Worm (Caenorhabditis elegans) whole organism, L4 larva: ENCODE measurements around the gene W06D11.5.
A peak's percentile ranks its signal among the peaks of the same experiment; 100 is the strongest.

Source experiments
- F26F4.8 ChIP-seq: fragments of 200-800 bp; sonication (Bioruptor generic); conservative IDR thresholded peaks from 2 replicates; pipeline ENCODE4 v1.3.6; 2022; ENCODE audit warnings: missing genetic modification characterization, missing compliant biosample characterization
- F44E2.7 ChIP-seq: fragments of 200-800 bp; sonication (Bioruptor generic); IDR thresholded peaks from 2 replicates; pipeline ENCODE4 v2.1.2; 2022; ENCODE audit warnings: missing genetic modification characterization, missing compliant biosample characterization
- R02D3.7 ChIP-seq: fragments of 150-350 bp; sonication (generic microtip); optimal IDR thresholded peaks from 3 replicates; lab custom pipeline; 2014; ENCODE audit warnings: missing biosample characterization, missing genetic modification characterization
- T26A8.4 ChIP-seq: fragments of 200-800 bp; sonication (Bioruptor generic); IDR thresholded peaks from 2 replicates; pipeline ENCODE4 v1.3.6; 2022; ENCODE audit warnings: missing genetic modification characterization, missing compliant biosample characterization
- Y5F2A.4 ChIP-seq: fragments of 200-800 bp; sonication (Bioruptor generic); optimal IDR thresholded peaks from 2 replicates; lab custom pipeline; 2018; ENCODE audit warnings: mild to moderate bottlenecking, missing genetic modification characterization, missing compliant biosample characterization
- ZK546.5 ChIP-seq, 2 experiments: sonication (generic microtip); optimal IDR thresholded peaks; 2 replicates each; lab custom pipeline; 2017; ENCODE audit warnings: missing biosample characterization in 2 of 2, missing genetic modification characterization in 2 of 2
- aly-2 ChIP-seq: sonication (generic microtip); optimal IDR thresholded peaks from 2 replicates; lab custom pipeline; 2018; ENCODE audit warnings: missing biosample characterization, missing genetic modification characterization
- ama-1 ChIP-seq: fragments of 150-350 bp; optimal IDR thresholded peaks from 2 replicates; lab custom pipeline; 2014; ENCODE audit warnings: inconsistent platforms, mixed read lengths
- attf-4 ChIP-seq: sonication (generic microtip); optimal IDR thresholded peaks from 3 replicates; lab custom pipeline; 2017; ENCODE audit warnings: missing biosample characterization, missing genetic modification characterization
- ceh-28 ChIP-seq: fragments of 150-350 bp; optimal IDR thresholded peaks from 2 replicates; lab custom pipeline; 2014; ENCODE audit warnings: missing biosample characterization, missing genetic modification reagents, missing genetic modification characterization
- ceh-44 ChIP-seq: fragments of 200-800 bp; sonication (Bioruptor generic); IDR thresholded peaks from 2 replicates; pipeline ENCODE4 v1.3.6; 2022; ENCODE audit warnings: missing genetic modification reagents, missing genetic modification characterization, missing compliant biosample characterization
- daf-16 ChIP-seq, 3 experiments: sonication (generic microtip); optimal IDR thresholded peaks; 2 replicates each; lab custom pipeline; 2016 to 2017; ENCODE audit warnings: missing genetic modification characterization in 3 of 3, missing genetic modification reagents in 3 of 3, mild to moderate bottlenecking in 2 of 3, missing compliant biosample characterization in 2 of 3, missing biosample characterization in 1 of 3, moderate library complexity in 1 of 3
- daf-19 ChIP-seq: fragments of 200-800 bp; sonication (Bioruptor generic); conservative IDR thresholded peaks from 2 replicates; pipeline ENCODE4 v1.3.6; 2022; ENCODE audit warnings: missing genetic modification characterization, missing compliant biosample characterization
- dmd-6 ChIP-seq: fragments of 200-800 bp; sonication (Bioruptor generic); IDR thresholded peaks from 2 replicates; pipeline ENCODE4 v1.3.6; 2022; ENCODE audit warnings: missing genetic modification reagents, missing genetic modification characterization, missing compliant biosample characterization
- dpl-1 ChIP-seq: fragments of 150-350 bp; optimal IDR thresholded peaks from 2 replicates; lab custom pipeline; 2014; ENCODE audit warnings: missing biosample characterization, missing genetic modification reagents, missing genetic modification characterization
- egl-43 ChIP-seq: fragments of 200-800 bp; sonication (Bioruptor generic); IDR thresholded peaks from 2 replicates; pipeline ENCODE4 v1.3.6; 2022; ENCODE audit warnings: missing genetic modification reagents, missing genetic modification characterization, missing compliant biosample characterization
- fkh-10 ChIP-seq: fragments of 150-350 bp; optimal IDR thresholded peaks from 2 replicates; lab custom pipeline; 2014; ENCODE audit warnings: missing biosample characterization, missing genetic modification reagents, missing genetic modification characterization
- hif-1 ChIP-seq, 2 experiments: sonication (generic microtip); optimal IDR thresholded peaks; 2 replicates each; lab custom pipeline; 2016 to 2017; ENCODE audit warnings: missing compliant biosample characterization in 2 of 2, missing genetic modification characterization in 2 of 2, missing genetic modification reagents in 2 of 2, missing genotype in 2 of 2, mild to moderate bottlenecking in 1 of 2
- lin-1 ChIP-seq: fragments of 200-800 bp; sonication (Bioruptor generic); IDR thresholded peaks from 2 replicates; pipeline ENCODE4 v1.3.6; 2022; ENCODE audit warnings: missing genetic modification reagents, missing genetic modification characterization, missing compliant biosample characterization
- lsy-2 ChIP-seq, 2 experiments: fragments of 150-350 bp in 1 of 2; sonication (generic microtip) in 1 of 2; optimal IDR thresholded peaks; 2 replicates each; lab custom pipeline; 2014 to 2017; ENCODE audit warnings: missing biosample characterization in 2 of 2, missing genetic modification characterization in 2 of 2
- mes-2 ChIP-seq: sonication (generic microtip); optimal IDR thresholded peaks from 2 replicates; lab custom pipeline; 2016; ENCODE audit warnings: missing genotype, mild to moderate bottlenecking, missing genetic modification characterization, missing compliant biosample characterization; ENCODE audit not compliant: poor library complexity, severe bottlenecking
- mxl-2 ChIP-seq: fragments of 200-800 bp; sonication (Bioruptor generic); conservative IDR thresholded peaks from 2 replicates; pipeline ENCODE4 v1.3.6; 2022; ENCODE audit warnings: missing genetic modification reagents, missing genetic modification characterization, missing compliant biosample characterization
- nhr-11 ChIP-seq: fragments of 150-350 bp; optimal IDR thresholded peaks from 2 replicates; lab custom pipeline; 2014; ENCODE audit warnings: missing biosample characterization, missing genetic modification characterization
- nhr-111 ChIP-seq: fragments of 200-800 bp; sonication (Bioruptor generic); optimal IDR thresholded peaks from 2 replicates; lab custom pipeline; 2018; ENCODE audit warnings: mild to moderate bottlenecking, missing genetic modification characterization, missing compliant biosample characterization
- nhr-28 ChIP-seq: fragments of 150-350 bp; optimal IDR thresholded peaks from 2 replicates; lab custom pipeline; 2014; ENCODE audit warnings: missing biosample characterization, missing genetic modification characterization
- nhr-42 ChIP-seq: fragments of 200-800 bp; sonication (Bioruptor generic); IDR thresholded peaks from 2 replicates; pipeline ENCODE4 v1.3.6; 2022; ENCODE audit warnings: missing genetic modification characterization, missing compliant biosample characterization
- nhr-6 ChIP-seq: fragments of 150-350 bp; optimal IDR thresholded peaks from 2 replicates; lab custom pipeline; 2014; ENCODE audit warnings: missing biosample characterization, missing genetic modification characterization
- php-3 ChIP-seq: fragments of 200-800 bp; sonication (Bioruptor generic); IDR thresholded peaks from 2 replicates; pipeline ENCODE4 v1.3.6; 2022; ENCODE audit warnings: missing genetic modification reagents, missing genetic modification characterization, missing compliant biosample characterization
- rbr-2 ChIP-seq: sonication (generic microtip); optimal IDR thresholded peaks from 2 replicates; lab custom pipeline; 2016; ENCODE audit warnings: missing genotype, missing genetic modification characterization, missing compliant biosample characterization
- snpc-1.2 ChIP-seq: fragments of 200-800 bp; sonication (Bioruptor generic); IDR thresholded peaks from 2 replicates; pipeline ENCODE4 v1.3.6; 2022; ENCODE audit warnings: missing genetic modification reagents, missing genetic modification characterization, missing compliant biosample characterization
- snpc-4 ChIP-seq: fragments of 150-350 bp; optimal IDR thresholded peaks from 2 replicates; lab custom pipeline; 2014; ENCODE audit warnings: missing biosample characterization, missing genetic modification characterization
- tra-1 ChIP-seq: fragments of 200-800 bp; sonication (Bioruptor generic); IDR thresholded peaks from 2 replicates; pipeline ENCODE4 v1.3.6; 2022; ENCODE audit warnings: missing genetic modification reagents, missing genetic modification characterization, missing compliant biosample characterization
- unc-62 ChIP-seq, 3 experiments: fragments of 150-350 bp in 1 of 3; sonication (generic microtip); optimal IDR thresholded peaks in 2 of 3; peaks in 1 of 3; 1 replicate in 1 of 3; 2 replicates in 2 of 3; lab custom pipeline; 2014 to 2017; ENCODE audit warnings: missing biosample characterization in 3 of 3, missing genetic modification characterization in 3 of 3, missing genetic modification reagents in 3 of 3, missing genotype in 1 of 3
- zag-1 ChIP-seq: fragments of 150-350 bp; optimal IDR thresholded peaks from 2 replicates; lab custom pipeline; 2014; ENCODE audit warnings: missing biosample characterization, missing genetic modification characterization
- zfp-2 ChIP-seq: sonication (generic microtip); optimal IDR thresholded peaks from 2 replicates; lab custom pipeline; 2016; ENCODE audit warnings: mild to moderate bottlenecking, missing genetic modification characterization, missing compliant biosample characterization
- zfp-3 ChIP-seq: fragments of 200-800 bp; sonication (Bioruptor generic); conservative IDR thresholded peaks from 2 replicates; pipeline ENCODE4 v1.3.6; 2022; ENCODE audit warnings: missing genetic modification reagents, missing genetic modification characterization, missing compliant biosample characterization
- ztf-11 ChIP-seq: fragments of 150-350 bp; optimal IDR thresholded peaks from 2 replicates; lab custom pipeline; 2014; ENCODE audit warnings: missing biosample characterization, missing genetic modification characterization

Gene W06D11.5

ce11 chrX:12326424-12326823, 26.5 kb downstream of the W06D11.5 start, which contains the start of gene srd-41:
Gene srd-41 (plus strand): TSS chrX:12326724.
- no peak for TF ChIP-seq zfp-3
- no peak for TF ChIP-seq snpc-1.2 (GFP tag; lab: Robert Waterston, UW)
- TF ChIP-seq zag-1 (tag; lab: Kevin White, UChicago) = no peak
- TF ChIP-seq dpl-1 (GFP tag; lab: Kevin White, UChicago) = no peak
- TF ChIP-seq daf-16 (GFP tag; optimal IDR thresholded peaks at IDR 0.05; lab: Kevin White, UChicago) = no peak
- no peak for TF ChIP-seq daf-16 (tag; optimal IDR thresholded peaks at IDR 0.05; lab: Kevin White, UChicago)
- no peak for TF ChIP-seq lsy-2 (tag; optimal IDR thresholded peaks at IDR 0.05; lab: Kevin White, UChicago)
- TF ChIP-seq tra-1 (GFP tag; lab: Robert Waterston, UW) = no peak
- TF ChIP-seq nhr-111 (GFP tag; lab: Kevin White, UChicago) = no peak
- TF ChIP-seq fkh-10 (GFP tag; lab: Kevin White, UChicago) = no peak
- TF ChIP-seq aly-2 (tag; lab: Kevin White, UChicago) = no peak
- no peak for TF ChIP-seq ceh-44 (GFP tag; lab: Robert Waterston, UW)
- no peak for TF ChIP-seq ztf-11
- no peak for TF ChIP-seq ama-1 (lab: Kevin White, UChicago)
- TF ChIP-seq nhr-11 (tag; lab: Kevin White, UChicago) = no peak
- no peak for TF ChIP-seq T26A8.4
- no peak for TF ChIP-seq snpc-4

ce11 chrX:12328676-12329075, 28.7 kb downstream of the W06D11.5 start, which contains the start of gene srd-45:
Gene srd-45 (plus strand): TSS chrX:12328976.
- TF ChIP-seq dmd-6 (GFP tag; lab: Robert Waterston, UW) (no peak), unc-62 (GFP tag; optimal IDR thresholded peaks at IDR 0.05 in 1 of 2; lab: Kevin White, UChicago) (peak in 1 of 2 experiments; percentile 7), unc-62 (tag; optimal IDR thresholded peaks at IDR 0.05; lab: Kevin White, UChicago) (no peak)

ce11 chrX:12331795-12332194, 31.9 kb downstream of the W06D11.5 start, which contains the start of gene srd-46:
Gene srd-46 (plus strand): TSS chrX:12332095.
- no peak for TF ChIP-seq Y5F2A.4 (GFP tag; lab: Kevin White, UChicago)
- TF ChIP-seq lin-1 (GFP tag; lab: Robert Waterston, UW) = no peak
- TF ChIP-seq ceh-28 = no peak
- no peak for TF ChIP-seq nhr-42
- no peak for TF ChIP-seq nhr-28 (tag; lab: Kevin White, UChicago)
- no peak for TF ChIP-seq F26F4.8 (GFP tag; lab: Robert Waterston, UW)
- TF ChIP-seq zfp-2 (tag; lab: Kevin White, UChicago) = no peak
- no peak for TF ChIP-seq nhr-6
- TF ChIP-seq php-3 (GFP tag; lab: Robert Waterston, UW) = no peak
- TF ChIP-seq rbr-2 (tag; lab: Kevin White, UChicago) = no peak
- TF ChIP-seq mxl-2 = no peak
- no peak for TF ChIP-seq egl-43 (GFP tag; lab: Robert Waterston, UW)
- no peak for TF ChIP-seq ZK546.5 (tag; optimal IDR thresholded peaks at IDR 0.05; lab: Kevin White, UChicago)
- TF ChIP-seq hif-1 (tag; optimal IDR thresholded peaks at IDR 0.05; lab: Kevin White, UChicago) = no peak
- TF ChIP-seq daf-19 (GFP tag; lab: Robert Waterston, UW) = no peak
- TF ChIP-seq attf-4 (tag; lab: Kevin White, UChicago) = no peak
- no peak for TF ChIP-seq F44E2.7 (GFP tag; lab: Robert Waterston, UW)
- no peak for TF ChIP-seq mes-2 (tag; lab: Kevin White, UChicago)
- no peak for TF ChIP-seq R02D3.7 (tag; lab: Kevin White, UChicago)
- TF ChIP-seq, all 104 proteins: peak for 0
